Fruit fly (Drosophila melanogaster) whole organism, embryonic: ENCODE results near the gene CG10353.

Experiments used
- ATbp ChIP-seq: fragments of 200-800 bp; sonication (Bioruptor generic); optimal IDR thresholded peaks from 2 replicates; lab custom pipeline; 2017; ENCODE audit warnings: missing biosample characterization, mild to moderate bottlenecking, missing genetic modification characterization, missing genetic modification reagents
- Atf6 ChIP-seq: fragments of 200-800 bp; sonication (Bioruptor generic); IDR thresholded peaks from 2 replicates; pipeline ENCODE4 v1.3.6; 2022; ENCODE audit warnings: missing biosample characterization, missing genetic modification characterization
- Bdp1 ChIP-seq: fragments of 200-800 bp; sonication (Bioruptor generic); optimal IDR thresholded peaks from 3 replicates; lab custom pipeline; 2016; ENCODE audit warnings: missing biosample characterization, missing genetic modification characterization
- Bteb2 ChIP-seq: fragments of 200-800 bp; sonication (Bioruptor generic); optimal IDR thresholded peaks from 2 replicates; lab custom pipeline; 2016; ENCODE audit warnings: missing biosample characterization, missing genetic modification characterization
- CG10321 ChIP-seq: fragments of 200-800 bp; sonication (Bioruptor generic); IDR thresholded peaks from 2 replicates; pipeline ENCODE4 v1.3.6; 2022; ENCODE audit warnings: missing biosample characterization, missing genetic modification characterization
- CG10462 ChIP-seq: fragments of 200-800 bp; sonication (Bioruptor generic); optimal IDR thresholded peaks from 2 replicates; lab custom pipeline; 2016; ENCODE audit warnings: missing biosample characterization, missing genetic modification characterization
- CG11560 ChIP-seq: fragments of 200-800 bp; sonication (Bioruptor generic); IDR thresholded peaks from 3 replicates; pipeline ENCODE4 v1.3.6; 2022; ENCODE audit warnings: missing biosample characterization, missing genetic modification characterization
- CG11696 ChIP-seq: fragments of 200-800 bp; sonication (Bioruptor generic); IDR thresholded peaks from 2 replicates; pipeline ENCODE4 v1.3.6; 2022; ENCODE audit warnings: missing biosample characterization, missing genetic modification characterization
- CG12104 ChIP-seq: fragments of 200-800 bp; sonication (Bioruptor generic); optimal IDR thresholded peaks from 3 replicates; lab custom pipeline; 2016; ENCODE audit warnings: missing biosample characterization, missing genetic modification characterization
- CG12744 ChIP-seq: fragments of 200-800 bp; sonication (Bioruptor generic); optimal IDR thresholded peaks from 2 replicates; lab custom pipeline; 2016; ENCODE audit warnings: missing biosample characterization, missing genetic modification characterization
- CG15514 ChIP-seq: fragments of 200-800 bp; sonication (Bioruptor generic); optimal IDR thresholded peaks from 3 replicates; lab custom pipeline; 2017; ENCODE audit warnings: missing biosample characterization, missing genetic modification characterization, mild to moderate bottlenecking, moderate library complexity, missing genetic modification reagents
- CG17385 ChIP-seq: fragments of 200-800 bp; sonication (Bioruptor generic); optimal IDR thresholded peaks from 3 replicates; lab custom pipeline; 2018; ENCODE audit warnings: missing biosample characterization, mild to moderate bottlenecking, missing genetic modification characterization
- CG30431 ChIP-seq: fragments of 200-800 bp; sonication (Bioruptor generic); optimal IDR thresholded peaks from 2 replicates; lab custom pipeline; 2017; ENCODE audit warnings: missing biosample characterization, missing genetic modification characterization
- CG6765 ChIP-seq: fragments of 200-800 bp; sonication (Bioruptor generic); optimal IDR thresholded peaks from 3 replicates; lab custom pipeline; 2017; ENCODE audit warnings: missing biosample characterization, mild to moderate bottlenecking, missing genetic modification characterization
- CG6854 ChIP-seq: fragments of 200-800 bp; sonication (Bioruptor generic); optimal IDR thresholded peaks from 3 replicates; lab custom pipeline; 2017; ENCODE audit warnings: missing biosample characterization, mild to moderate bottlenecking, missing genetic modification characterization
- CG9215 ChIP-seq: fragments of 200-800 bp; sonication (Bioruptor generic); IDR thresholded peaks from 2 replicates; pipeline ENCODE4 v1.3.6; 2022; ENCODE audit warnings: missing biosample characterization, missing genetic modification characterization
- Chrac-16 ChIP-seq: fragments of 200-800 bp; sonication (Bioruptor generic); optimal IDR thresholded peaks from 3 replicates; lab custom pipeline; 2016; ENCODE audit warnings: missing biosample characterization, missing genetic modification characterization
- D ChIP-seq, 2 experiments: fragments of 200-800 bp in 1 of 2; fragments of >200 bp in 1 of 2; sonication (Bioruptor generic) in 1 of 2; optimal IDR thresholded peaks; 2 replicates in 1 of 2; 3 replicates in 1 of 2; lab custom pipeline; 2017; ENCODE audit warnings: mild to moderate bottlenecking in 1 of 2, missing biosample characterization in 1 of 2, missing genetic modification characterization in 1 of 2, missing genetic modification reagents in 1 of 2
- D19A ChIP-seq: fragments of 200-800 bp; optimal IDR thresholded peaks from 3 replicates; lab custom pipeline; 2019; ENCODE audit warnings: missing biosample characterization, mild to moderate bottlenecking, missing genetic modification characterization, moderate library complexity
- ERR ChIP-seq: fragments of 200-800 bp; sonication (Bioruptor generic); optimal IDR thresholded peaks from 2 replicates; lab custom pipeline; 2016; ENCODE audit warnings: missing biosample characterization, missing genetic modification characterization
- Elba2 ChIP-seq: fragments of 200-800 bp; sonication (Bioruptor generic); optimal IDR thresholded peaks from 3 replicates; lab custom pipeline; 2016; ENCODE audit warnings: missing biosample characterization, missing genetic modification characterization
- Ets97D ChIP-seq: fragments of 200-800 bp; sonication (Bioruptor generic); optimal IDR thresholded peaks from 3 replicates; lab custom pipeline; 2016; ENCODE audit warnings: missing biosample characterization, missing genetic modification characterization
- MBD-R2 ChIP-seq: fragments of 200-800 bp; sonication (Bioruptor generic); IDR thresholded peaks from 2 replicates; pipeline ENCODE4 v1.3.6; 2022; ENCODE audit warnings: missing biosample characterization, missing genetic modification characterization
- Mad ChIP-seq: fragments of 200-800 bp; sonication (Bioruptor generic); optimal IDR thresholded peaks from 2 replicates; lab custom pipeline; 2016; ENCODE audit warnings: missing biosample characterization, missing genetic modification characterization
- Nf-YB ChIP-seq: fragments of 200-800 bp; sonication (Bioruptor generic); optimal IDR thresholded peaks from 3 replicates; lab custom pipeline; 2019; ENCODE audit warnings: missing biosample characterization, mild to moderate bottlenecking, missing genetic modification characterization, moderate library complexity
- Oaz ChIP-seq: fragments of 200-800 bp; sonication (Bioruptor generic); IDR thresholded peaks from 2 replicates; pipeline ENCODE4 v1.3.6; 2022; ENCODE audit warnings: missing biosample characterization, missing genetic modification characterization
- Ptx1 ChIP-seq: fragments of 200-800 bp; sonication (Bioruptor generic); IDR thresholded peaks from 2 replicates; pipeline ENCODE4 v1.3.6; 2022; ENCODE audit warnings: missing biosample characterization, missing genetic modification characterization
- Rx ChIP-seq: fragments of 200-800 bp; sonication (Bioruptor generic); IDR thresholded peaks from 2 replicates; pipeline ENCODE4 v1.3.6; 2022; ENCODE audit warnings: missing biosample characterization, missing genetic modification characterization
- Scr ChIP-seq: fragments of 200-800 bp; sonication (Bioruptor generic); IDR thresholded peaks from 2 replicates; pipeline ENCODE4 v1.3.6; 2022; ENCODE audit warnings: missing biosample characterization, missing genetic modification characterization; ENCODE audit not compliant: partially characterized antibody
- Side ChIP-seq: fragments of 200-800 bp; sonication (Bioruptor generic); optimal IDR thresholded peaks from 2 replicates; lab custom pipeline; 2016; ENCODE audit warnings: missing biosample characterization, missing genetic modification characterization
- Spps ChIP-seq: fragments of 200-800 bp; sonication (Bioruptor generic); optimal IDR thresholded peaks from 2 replicates; lab custom pipeline; 2018; ENCODE audit warnings: missing biosample characterization, mild to moderate bottlenecking, missing genetic modification characterization
- Ssrp ChIP-seq: fragments of 200-800 bp; sonication (Bioruptor generic); optimal IDR thresholded peaks from 2 replicates; lab custom pipeline; 2018; ENCODE audit warnings: missing biosample characterization, mild to moderate bottlenecking, missing genetic modification characterization, moderate library complexity
- Vsx1 ChIP-seq: fragments of 200-800 bp; sonication (Bioruptor generic); optimal IDR thresholded peaks from 2 replicates; lab custom pipeline; 2017; ENCODE audit warnings: missing biosample characterization, mild to moderate bottlenecking, missing genetic modification characterization, missing genetic modification reagents
- ase ChIP-seq: fragments of 200-800 bp; sonication (Bioruptor generic); IDR thresholded peaks from 3 replicates; pipeline ENCODE4 v1.3.6; 2022; ENCODE audit warnings: missing biosample characterization, missing genetic modification characterization
- bbx ChIP-seq: fragments of 200-800 bp; sonication (Bioruptor generic); IDR thresholded peaks from 2 replicates; pipeline ENCODE4 v1.3.6; 2022; ENCODE audit warnings: missing biosample characterization, missing genetic modification characterization; ENCODE audit not compliant: partially characterized antibody
- cato ChIP-seq: fragments of 200-800 bp; sonication (Bioruptor generic); optimal IDR thresholded peaks from 2 replicates; lab custom pipeline; 2016; ENCODE audit warnings: missing biosample characterization, missing genetic modification characterization, borderline replicate concordance
- ci ChIP-seq: fragments of 200-800 bp; sonication (Bioruptor generic); IDR thresholded peaks from 3 replicates; pipeline ENCODE4 v1.3.6; 2022; ENCODE audit warnings: missing biosample characterization, missing genetic modification characterization
- corto ChIP-seq: fragments of 200-800 bp; sonication (Bioruptor generic); optimal IDR thresholded peaks from 2 replicates; lab custom pipeline; 2016; ENCODE audit warnings: missing biosample characterization, mild to moderate bottlenecking, missing genetic modification characterization, moderate library complexity
- crc ChIP-seq: fragments of 200-800 bp; sonication (Bioruptor generic); optimal IDR thresholded peaks from 2 replicates; lab custom pipeline; 2016; ENCODE audit warnings: missing biosample characterization, missing genetic modification characterization
- danr ChIP-seq: fragments of 200-800 bp; sonication (Bioruptor generic); IDR thresholded peaks from 2 replicates; pipeline ENCODE4 v1.3.6; 2022; ENCODE audit warnings: missing biosample characterization, missing genetic modification characterization
- fd64A ChIP-seq: fragments of 200-800 bp; sonication (Bioruptor generic); optimal IDR thresholded peaks from 3 replicates; lab custom pipeline; 2018; ENCODE audit warnings: missing biosample characterization, mild to moderate bottlenecking, missing genetic modification characterization
- gro ChIP-seq: fragments of 200-800 bp; sonication (Bioruptor generic); optimal IDR thresholded peaks from 2 replicates; lab custom pipeline; 2016; ENCODE audit warnings: missing biosample characterization, missing genetic modification characterization
- hbn ChIP-seq: fragments of 200-800 bp; sonication (Bioruptor generic); IDR thresholded peaks from 2 replicates; pipeline ENCODE4 v1.3.6; 2022; ENCODE audit warnings: missing biosample characterization, missing genetic modification characterization; ENCODE audit not compliant: partially characterized antibody
- lbe ChIP-seq: fragments of 200-800 bp; sonication (Bioruptor generic); optimal IDR thresholded peaks from 2 replicates; lab custom pipeline; 2016; ENCODE audit warnings: missing biosample characterization, mild to moderate bottlenecking, missing genetic modification characterization
- lola ChIP-seq, 3 experiments: fragments of >200 bp in 2 of 3; fragments of 200-800 bp in 1 of 3; sonication (Bioruptor generic) in 1 of 3; optimal IDR thresholded peaks; 2 replicates each; lab custom pipeline; 2017 to 2019; ENCODE audit warnings: missing biosample characterization in 3 of 3, missing genetic modification characterization in 3 of 3, mild to moderate bottlenecking in 1 of 3, moderate library complexity in 1 of 3
- nerfin-1 ChIP-seq: fragments of 200-800 bp; sonication (Bioruptor generic); optimal IDR thresholded peaks from 3 replicates; lab custom pipeline; 2019; ENCODE audit warnings: missing biosample characterization, mild to moderate bottlenecking, missing genetic modification characterization, moderate library complexity
- pfk ChIP-seq: fragments of 200-800 bp; sonication (Bioruptor generic); optimal IDR thresholded peaks from 2 replicates; lab custom pipeline; 2018; ENCODE audit warnings: missing biosample characterization, mild to moderate bottlenecking, missing genetic modification characterization, moderate library complexity
- ro ChIP-seq: fragments of 200-800 bp; sonication (Bioruptor generic); IDR thresholded peaks from 2 replicates; pipeline ENCODE4 v1.3.6; 2022; ENCODE audit warnings: missing biosample characterization, missing genetic modification characterization
- sob ChIP-seq: fragments of 200-800 bp; sonication (Bioruptor generic); IDR thresholded peaks from 2 replicates; pipeline ENCODE4 v1.3.6; 2022; ENCODE audit warnings: missing biosample characterization, missing genetic modification characterization
- sr ChIP-seq: fragments of 200-800 bp; sonication (Bioruptor generic); IDR thresholded peaks from 3 replicates; pipeline ENCODE4 v1.3.6; 2022; ENCODE audit warnings: missing biosample characterization, missing genetic modification characterization
- z ChIP-seq: fragments of 200-800 bp; sonication (Bioruptor generic); IDR thresholded peaks from 3 replicates; pipeline ENCODE4 v1.3.6; 2022; ENCODE audit warnings: missing biosample characterization, missing genetic modification characterization

The CG10353 gene

dm6 chrX:11925213-11925612 is 38.3 kb upstream of the CG10353 start (continued):
- TF ChIP-seq pfk (GFP tag; lab: Kevin White, UChicago) (no peak), Mad (GFP tag; lab: Kevin White, UChicago) (no peak), CG12744 (GFP tag; lab: Kevin White, UChicago) (no peak), ro (GFP tag; lab: Robert Waterston, UW) (0 out of 2 replicates have a peak, but pooled peaks have one; percentile 33), lbe (peak; percentile 47), danr (GFP tag; lab: Robert Waterston, UW) (no peak), CG15514 (peak; percentile 19), D (optimal IDR thresholded peaks at IDR 0.05; lab: Kevin White, UChicago) (no peak), D (GFP tag; optimal IDR thresholded peaks at IDR 0.05; lab: Kevin White, UChicago) (no peak), CG11560 (tag; lab: Robert Waterston, UW) (no peak), fd64A (no peak), Ptx1 (GFP tag; lab: Robert Waterston, UW) (peak; percentile 70), CG30431 (GFP tag; lab: Kevin White, UChicago) (no peak), ERR (GFP tag; lab: Kevin White, UChicago) (no peak), crc (GFP tag; lab: Kevin White, UChicago) (no peak), corto (GFP tag; lab: Kevin White, UChicago) (no peak), Oaz (GFP tag; lab: Robert Waterston, UW) (peak; percentile 32; the same call in 1 of the 2 replicates), cato (GFP tag; lab: Kevin White, UChicago) (no peak), Elba2 (GFP tag; lab: Kevin White, UChicago) (no peak), CG12104 (GFP tag; lab: Kevin White, UChicago) (no peak), Bdp1 (GFP tag; lab: Kevin White, UChicago) (no peak), CG11696 (peak; percentile 64; the same call in 1 of the 2 replicates), ci (GFP tag; lab: Robert Waterston, UW) (peak; percentile 76; the same call in 2 of the 3 replicates), sob (GFP tag; lab: Robert Waterston, UW) (no peak; the same call in 1 of the 2 replicates), nerfin-1 (tag; lab: Kevin White, UChicago) (no peak), Vsx1 (GFP tag; lab: Kevin White, UChicago) (no peak), CG17385 (GFP tag; lab: Kevin White, UChicago) (peak; percentile 29), Rx (GFP tag; lab: Robert Waterston, UW) (0 out of 2 replicates have a peak, but pooled peaks have one; percentile 43), Nf-YB (no peak), gro (peak; percentile 8), CG10462 (GFP tag; lab: Kevin White, UChicago) (no peak), Bteb2 (GFP tag; lab: Kevin White, UChicago) (no peak), sr (GFP tag; lab: Robert Waterston, UW) (no peak), CG9215 (GFP tag; lab: Robert Waterston, UW) (peak; percentile 45; the same call in 1 of the 2 replicates), ase (peak; percentile 66; the same call in 2 of the 3 replicates), hbn (no peak), CG6765 (GFP tag; lab: Kevin White, UChicago) (no peak), Ets97D (GFP tag; lab: Kevin White, UChicago) (no peak), Ssrp (tag; lab: Kevin White, UChicago) (no peak), CG10321 (GFP tag; lab: Robert Waterston, UW) (no peak), ATbp (GFP tag; lab: Kevin White, UChicago) (peak; percentile 34), Spps (no peak), bbx (GFP tag; lab: Robert Waterston, UW) (no peak), lola (GFP tag; optimal IDR thresholded peaks at IDR 0.05; lab: Kevin White, UChicago) (no peak), MBD-R2 (GFP tag; lab: Robert Waterston, UW) (peak; percentile 48; the same call in 1 of the 2 replicates), CG6854 (GFP tag; lab: Kevin White, UChicago) (no peak), Scr (GFP tag; lab: Robert Waterston, UW) (no peak), Atf6 (peak; percentile 73), Chrac-16 (GFP tag; lab: Kevin White, UChicago) (no peak), z (GFP tag; lab: Robert Waterston, UW) (no peak), D19A (no peak), Side (GFP tag; lab: Kevin White, UChicago) (no peak)
